Worm (Caenorhabditis elegans): ENCODE data around the gene miro-1.

DNA sequence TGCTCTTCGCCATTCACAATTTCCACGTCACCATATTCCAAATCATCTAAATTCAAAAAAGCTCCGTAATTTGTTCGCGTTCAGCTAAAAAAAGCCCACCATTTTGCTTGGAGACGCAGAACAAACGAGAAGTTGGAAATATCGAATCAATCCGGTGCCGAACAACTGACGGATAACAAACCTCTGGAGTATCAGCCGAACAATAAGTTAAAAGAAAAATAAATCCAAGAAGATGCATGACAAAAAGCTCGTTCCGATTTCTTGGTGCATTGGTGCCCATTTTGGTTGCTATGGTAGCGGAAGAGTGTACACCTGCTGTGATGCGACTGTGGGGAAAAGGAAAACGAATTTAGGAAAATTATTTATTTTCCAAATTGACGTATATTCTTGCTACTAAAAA lies 31.9 kb upstream of the miro-1 start, which contains the start of gene tctn-1:
- TF ChIP-seq ztf-29 (GFP tag; IDR thresholded peaks at IDR 0.05) (no peak), klf-2 (GFP tag; conservative IDR thresholded peaks at IDR 0.05) (no peak), cog-1 (tag; optimal IDR thresholded peaks at IDR 0.05) (no peak), T22C8.4 (GFP tag; IDR thresholded peaks at IDR 0.05) (no peak)
